Worm (Caenorhabditis elegans): Measurements from ENCODE around the gene nmy-1.
A peak's percentile ranks its signal among the peaks of the same experiment; 100 is the strongest.

nmy-1 gene

ce11 chrX:2903715-2904419 lies 5.5 kb upstream of the nmy-1 start:
- TF ChIP-seq F44E2.7 (GFP tag; IDR thresholded peaks at IDR 0.05) = no peak
- TF ChIP-seq hmg-1.1 (GFP tag; IDR thresholded peaks at IDR 0.05) = no peak
- TF ChIP-seq daf-16 (GFP tag; optimal IDR thresholded peaks at IDR 0.05) = no peak
- TF ChIP-seq daf-16 (tag; optimal IDR thresholded peaks at IDR 0.05) = peak; percentile 81
- TF ChIP-seq php-3 (GFP tag; IDR thresholded peaks at IDR 0.05) = peak; percentile 33; the same call in 1 of the 2 replicates
- peak; percentile 59 for TF ChIP-seq nhr-28 (tag; optimal IDR thresholded peaks at IDR 0.05)
- TF ChIP-seq pqm-1 (tag; optimal IDR thresholded peaks at IDR 0.05) = peak; percentile 48
- peak; percentile 48 for TF ChIP-seq mxl-3 (GFP tag; optimal IDR thresholded peaks at IDR 0.05)
- TF ChIP-seq hlh-11 (tag; optimal IDR thresholded peaks at IDR 0.05) = peak; percentile 43

- TF ChIP-seq hlh-11 (tag; optimal IDR thresholded peaks at IDR 0.05) = peak; percentile 44
- TF ChIP-seq pha-4 (GFP tag; IDR thresholded peaks at IDR 0.05) = no peak
- no peak for TF ChIP-seq pha-4 (tag; optimal IDR thresholded peaks at IDR 0.05)
- TF ChIP-seq dve-1 (tag; optimal IDR thresholded peaks at IDR 0.05; ENCODE audit: insufficient read depth) = peak; percentile 18
- TF ChIP-seq madf-9 (GFP tag; conservative IDR thresholded peaks at IDR 0.05) = no peak
- TF ChIP-seq unc-62 (GFP tag; optimal IDR thresholded peaks at IDR 0.05 in 1 of 2) = peak in 1 of 2 experiments; percentile 97
- no peak for TF ChIP-seq unc-62 (tag; optimal IDR thresholded peaks at IDR 0.05)
- no peak for TF ChIP-seq nhr-48 (tag; optimal IDR thresholded peaks at IDR 0.05)
- TF ChIP-seq zip-11 (GFP tag; IDR thresholded peaks at IDR 0.05) = no peak
- peak; percentile 9 for TF ChIP-seq nhr-28 (tag; optimal IDR thresholded peaks at IDR 0.05)
- no peak for TF ChIP-seq ztf-7 (tag; optimal IDR thresholded peaks at IDR 0.05)
- TF ChIP-seq nhr-25 (tag; optimal IDR thresholded peaks at IDR 0.05; ENCODE audit: borderline replicate concordance, insufficient read depth) = no peak
- no peak for TF ChIP-seq cey-2 (tag; optimal IDR thresholded peaks at IDR 0.05; ENCODE audit: borderline replicate concordance, insufficient read depth)
- TF ChIP-seq sdz-12 (GFP tag; optimal IDR thresholded peaks at IDR 0.05) = no peak
- TF ChIP-seq dmd-6 (GFP tag; IDR thresholded peaks at IDR 0.05) = peak; percentile 61
- no peak for TF ChIP-seq ctbp-1 (GFP tag; IDR thresholded peaks at IDR 0.05)
- TF ChIP-seq hlh-30 (tag; optimal IDR thresholded peaks at IDR 0.05; ENCODE audit: insufficient read depth) = peak; percentile 13
- TF ChIP-seq pqm-1 (tag; optimal IDR thresholded peaks at IDR 0.05) = peak; percentile 93
These were observed 3.1 kb upstream of the nmy-1 start for ce11 chrX:2906062-2906732.

- no peak for TF ChIP-seq ceh-82 (tag; optimal IDR thresholded peaks at IDR 0.05)
- TF ChIP-seq mxl-3 (GFP tag; optimal IDR thresholded peaks at IDR 0.05) = peak; percentile 5
- peak in 1 of 2 experiments; percentile 10 for TF ChIP-seq mdl-1 (tag; optimal IDR thresholded peaks at IDR 0.05)
- TF ChIP-seq Y48G9A.11 (GFP tag; IDR thresholded peaks at IDR 0.05) = 0 out of 2 replicates have a peak, but pooled peaks have one; percentile 9
- TF ChIP-seq daf-12 (tag; optimal IDR thresholded peaks at IDR 0.05) = no peak
- TF ChIP-seq unc-62 (GFP tag; optimal IDR thresholded peaks at IDR 0.05 in 1 of 2) = peak in 1 of 2 experiments; percentile 54
- TF ChIP-seq unc-62 (tag; optimal IDR thresholded peaks at IDR 0.05) = no peak
- TF ChIP-seq nhr-28 (tag; optimal IDR thresholded peaks at IDR 0.05) = peak; percentile 69
- no peak for TF ChIP-seq lin-39 (tag; optimal IDR thresholded peaks at IDR 0.05)
- TF ChIP-seq mep-1 (tag; optimal IDR thresholded peaks at IDR 0.05) = peak; percentile 3
- peak; percentile 21 for TF ChIP-seq hlh-11 (tag; optimal IDR thresholded peaks at IDR 0.05)
- peak; percentile 89 for TF ChIP-seq set-16 (GFP tag; IDR thresholded peaks at IDR 0.05)
- 0 out of 2 replicates have a peak, but pooled peaks have one; percentile 19 for TF ChIP-seq ZK337.2 (GFP tag; IDR thresholded peaks at IDR 0.05)
These were observed 1.9 kb upstream of the nmy-1 start for ce11 chrX:2907296-2907873.

ce11 chrX:2912689-2913088 lies 3.4 kb downstream of the nmy-1 start:
- TF ChIP-seq unc-62 (GFP tag; optimal IDR thresholded peaks at IDR 0.05 in 1 of 2) (peak in 1 of 2 experiments; percentile 91), unc-62 (tag; optimal IDR thresholded peaks at IDR 0.05) (no peak), lin-39 (tag; optimal IDR thresholded peaks at IDR 0.05) (no peak)
